Fruit fly (Drosophila melanogaster): Measurements from ENCODE around the gene Neos.
A peak's percentile ranks its signal among the peaks of the same experiment; 100 is the strongest.

Gene Neos

dm6 chr3L:7241217-7241859 is at the start of gene Neos, which contains the start of gene RpL18 (continued):
- TF ChIP-seq Ssrp (tag; optimal IDR thresholded peaks at IDR 0.05) (peak; percentile 18), gcm2 (GFP tag; optimal IDR thresholded peaks at IDR 0.05) (peak; percentile 66), CG34376 (GFP tag; optimal IDR thresholded peaks at IDR 0.05) (peak; percentile 89), CG9932 (GFP tag; IDR thresholded peaks at IDR 0.05) (peak; percentile 65), Adf1 (GFP tag; IDR thresholded peaks at IDR 0.05) (peak; percentile 23; the same call in 1 of the 2 replicates), cad (GFP tag; optimal IDR thresholded peaks at IDR 0.05) (no peak), Gsc (GFP tag; IDR thresholded peaks at IDR 0.05) (no peak), gfzf (GFP tag; optimal IDR thresholded peaks at IDR 0.05) (peak; percentile 85), CG1529 (GFP tag; optimal IDR thresholded peaks at IDR 0.05) (peak; percentile 74), Hand (GFP tag; optimal IDR thresholded peaks at IDR 0.05) (peak; percentile 56), Dbx (GFP tag; IDR thresholded peaks at IDR 0.05) (peak; percentile 67), al (GFP tag; IDR thresholded peaks at IDR 0.05) (no peak), sug (tag; optimal IDR thresholded peaks at IDR 0.05) (peak; percentile 64), Ravus (GFP tag; IDR thresholded peaks at IDR 0.05) (no peak), CG4328 (GFP tag; optimal IDR thresholded peaks at IDR 0.05) (peak; percentile 79), CG12104 (GFP tag; optimal IDR thresholded peaks at IDR 0.05) (peak; percentile 76), hb (GFP tag; IDR thresholded peaks at IDR 0.05; ENCODE audit: partially characterized antibody) (no peak), Xbp1 (GFP tag; optimal IDR thresholded peaks at IDR 0.05) (peak; percentile 67), Ets65A (GFP tag) (peak; percentile 94), HmgD (GFP tag; optimal IDR thresholded peaks at IDR 0.05) (no peak), CG2678 (tag; optimal IDR thresholded peaks at IDR 0.05) (peak; percentile 67), CG43689 (GFP tag; IDR thresholded peaks at IDR 0.05) (no peak), CG18599 (GFP tag; optimal IDR thresholded peaks at IDR 0.05) (peak; percentile 87), sob (GFP tag; IDR thresholded peaks at IDR 0.05) (peak; percentile 41), CG1832 (GFP tag; optimal IDR thresholded peaks at IDR 0.05) (no peak), CG32772 (GFP tag; IDR thresholded peaks at IDR 0.05) (no peak), shn (GFP tag; optimal IDR thresholded peaks at IDR 0.05) (peak; percentile 73), Trl (optimal IDR thresholded peaks at IDR 0.05) (no peak), Trl (GFP tag; optimal IDR thresholded peaks at IDR 0.05) (peak; percentile 76), pzg (GFP tag; optimal IDR thresholded peaks at IDR 0.05) (peak; percentile 73), odd (GFP tag; optimal IDR thresholded peaks at IDR 0.05) (peak; percentile 88), row (GFP tag; IDR thresholded peaks at IDR 0.05) (peak; percentile 88), CG7963 (GFP tag; IDR thresholded peaks at IDR 0.05; ENCODE audit: partially characterized antibody) (no peak), Atf6 (GFP tag; IDR thresholded peaks at IDR 0.05) (peak; percentile 76), fru (optimal IDR thresholded peaks at IDR 0.05) (no peak), HmgZ (tag; optimal IDR thresholded peaks at IDR 0.05) (peak; percentile 55), fd3F (GFP tag; optimal IDR thresholded peaks at IDR 0.05) (peak; percentile 50), fd96Cb (tag; optimal IDR thresholded peaks at IDR 0.05) (peak; percentile 5), Spps (tag; optimal IDR thresholded peaks at IDR 0.05) (peak; percentile 35), insv (GFP tag; optimal IDR thresholded peaks at IDR 0.05) (peak in 1 of 2 experiments; percentile 68), pho (GFP tag; optimal IDR thresholded peaks at IDR 0.05) (peak; percentile 74), CG1792 (GFP tag; optimal IDR thresholded peaks at IDR 0.05) (peak; percentile 31), dpn (GFP tag; optimal IDR thresholded peaks at IDR 0.05) (peak; percentile 51 to 75), kni (GFP tag; optimal IDR thresholded peaks at IDR 0.05) (peak; percentile 55), Ets97D (GFP tag; optimal IDR thresholded peaks at IDR 0.05) (peak; percentile 99), NK7.1 (GFP tag; optimal IDR thresholded peaks at IDR 0.05) (peak; percentile 55), CG11504 (tag; optimal IDR thresholded peaks at IDR 0.05) (peak; percentile 67), CG11695 (GFP tag; IDR thresholded peaks at IDR 0.05) (peak; percentile 55; the same call in 1 of the 3 replicates), CG8924 (tag; optimal IDR thresholded peaks at IDR 0.05) (peak; percentile 78), Fer2 (tag; optimal IDR thresholded peaks at IDR 0.05) (peak; percentile 58), sisA (GFP tag; IDR thresholded peaks at IDR 0.05) (peak; percentile 36; the same call in 1 of the 2 replicates)

All from whole organism, embryonic.